Fruit fly (Drosophila melanogaster): ENCODE data around the gene cysu.

- TF ChIP-seq CTCF (optimal IDR thresholded peaks at IDR 0.05) (no peak), CG8478 (optimal IDR thresholded peaks at IDR 0.05) (no peak)
These were observed 19.2 kb upstream of the cysu start, which contains the start of the genes CG42824 and CG42798 for dm6 chr3R:17406411-17406810.

Data from S2 (cell line).